3 fruit fly cellular contexts compared by ENCODE assay signal in the genomic region with DNA sequence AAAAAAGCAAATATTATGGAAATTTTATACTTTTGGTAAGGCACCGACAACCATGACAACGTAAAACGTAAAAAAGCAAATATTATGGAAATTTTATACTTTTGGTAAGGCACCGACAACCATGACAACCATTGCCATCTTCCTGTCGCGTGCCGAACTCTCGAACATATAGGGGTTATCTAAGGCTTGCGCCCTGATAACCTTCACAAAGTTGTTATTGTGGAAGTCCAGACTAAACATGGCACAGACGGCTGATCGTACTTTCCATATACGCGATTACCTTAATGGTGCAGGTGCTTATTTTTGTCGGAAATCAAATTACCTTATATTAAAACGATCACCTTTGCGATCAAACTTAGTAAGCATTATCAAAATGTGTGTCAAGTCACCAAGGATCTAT.
TF ChIP-seq lines count a peak whose summit lies in the region.

No protein-coding gene starts in this region.

- TF ChIP-seq CTCF in whole organism, embryonic (GFP tag; optimal IDR thresholded peaks at IDR 0.05; lab: Kevin White, UChicago): no peak

TF ChIP-seq in whole organism, embryonic, 481 proteins besides CTCF, POLR2A, EP300 and RAD21:
- TF ChIP-seq Ets65A (GFP tag; lab: Kevin White, UChicago): no peak
- TF ChIP-seq CG2199 (GFP tag; IDR thresholded peaks at IDR 0.05; lab: Robert Waterston, UW): no peak
- TF ChIP-seq CG7987 (GFP tag; optimal IDR thresholded peaks at IDR 0.05; lab: Kevin White, UChicago): peak; percentile 29
- TF ChIP-seq B-H2 (GFP tag; optimal IDR thresholded peaks at IDR 0.05; lab: Kevin White, UChicago): no peak
- peak; percentile 12 for TF ChIP-seq exex (tag; optimal IDR thresholded peaks at IDR 0.05; lab: Kevin White, UChicago)
- no peak for TF ChIP-seq Lim3 (GFP tag; IDR thresholded peaks at IDR 0.05; lab: Robert Waterston, UW)
- TF ChIP-seq CG16779 (GFP tag; IDR thresholded peaks at IDR 0.05; lab: Robert Waterston, UW): no peak
- no peak for TF ChIP-seq CG7786 (GFP tag; optimal IDR thresholded peaks at IDR 0.05; lab: Kevin White, UChicago)
- no peak for TF ChIP-seq Sox100B (GFP tag; optimal IDR thresholded peaks at IDR 0.05; lab: Kevin White, UChicago)
- no peak for TF ChIP-seq CG4404 (GFP tag; IDR thresholded peaks at IDR 0.05; lab: Robert Waterston, UW)

TF ChIP-seq in whole organism, prepupa, 60 proteins besides CTCF, POLR2A, EP300 and RAD21:
- TF ChIP-seq CG6854 (GFP tag; optimal IDR thresholded peaks at IDR 0.05; lab: Kevin White, UChicago) (no peak), Eip78C (GFP tag; lab: Kevin White, UChicago) (no peak), svp (GFP tag; lab: Kevin White, UChicago) (peak; percentile 95), CG9139 (GFP tag; optimal IDR thresholded peaks at IDR 0.05; lab: Kevin White, UChicago) (no peak)

TF ChIP-seq in whole organism, wandering third instar larva, 38 proteins besides CTCF, POLR2A, EP300 and RAD21:
- TF ChIP-seq dsf (GFP tag; optimal IDR thresholded peaks at IDR 0.05; lab: Kevin White, UChicago; ENCODE audit: borderline replicate concordance): no peak
- no peak for TF ChIP-seq Rel (GFP tag; optimal IDR thresholded peaks at IDR 0.05; lab: Kevin White, UChicago)
- peak; percentile 14 for TF ChIP-seq Rel (tag; optimal IDR thresholded peaks at IDR 0.05; lab: Kevin White, UChicago)
- no peak for TF ChIP-seq woc (GFP tag; optimal IDR thresholded peaks at IDR 0.05; lab: Kevin White, UChicago)
- no peak for TF ChIP-seq brk (GFP tag; optimal IDR thresholded peaks at IDR 0.05; lab: Kevin White, UChicago)
- TF ChIP-seq fru (GFP tag; optimal IDR thresholded peaks at IDR 0.05; lab: Kevin White, UChicago): no peak
- no peak for TF ChIP-seq Abd-B (GFP tag; optimal IDR thresholded peaks at IDR 0.05; lab: Kevin White, UChicago)
- no peak for TF ChIP-seq dl (GFP tag; optimal IDR thresholded peaks at IDR 0.05; lab: Kevin White, UChicago; ENCODE audit: insufficient read depth in 1 of 2, partially characterized antibody in 2 of 2)
- TF ChIP-seq psq (GFP tag; optimal IDR thresholded peaks at IDR 0.05; lab: Kevin White, UChicago): no peak
- no peak for TF ChIP-seq dmrt93B (GFP tag; optimal IDR thresholded peaks at IDR 0.05; lab: Kevin White, UChicago)
- no peak for TF ChIP-seq Dfd (GFP tag; optimal IDR thresholded peaks at IDR 0.05; lab: Kevin White, UChicago)
- no peak for TF ChIP-seq Sp1 (GFP tag; optimal IDR thresholded peaks at IDR 0.05; lab: Kevin White, UChicago)
- TF ChIP-seq h (GFP tag; optimal IDR thresholded peaks at IDR 0.05; lab: Kevin White, UChicago): peak; percentile 43
